Worm (Caenorhabditis elegans): ENCODE measurements around the gene cyp-34A9.

cyp-34A9 gene

ce11 chrV:3987616-3988015 lies 17.3 kb upstream of the cyp-34A9 start, which contains the start of gene nlp-28:
TSS of gene nlp-28 (plus strand) at chrV:3987900.
- TF ChIP-seq F49E8.2 (tag; optimal IDR thresholded peaks at IDR 0.05; ENCODE audit: borderline replicate concordance) (no peak), mdl-1 (tag; optimal IDR thresholded peaks at IDR 0.05) (no peak), zfp-3 (GFP tag; conservative IDR thresholded peaks at IDR 0.05) (no peak), madf-5 (GFP tag; IDR thresholded peaks at IDR 0.05) (no peak), zip-2 (tag; optimal IDR thresholded peaks at IDR 0.05) (no peak), hif-1 (tag; optimal IDR thresholded peaks at IDR 0.05) (no peak)

- TF ChIP-seq Y5F2A.4 (GFP tag; optimal IDR thresholded peaks at IDR 0.05) (no peak), Y105C5A.15 (GFP tag; IDR thresholded peaks at IDR 0.05) (no peak), aha-1 (tag) (peak; percentile 60), daf-8 (GFP tag; IDR thresholded peaks at IDR 0.05) (no peak), nhr-25 (tag; optimal IDR thresholded peaks at IDR 0.05; ENCODE audit: borderline replicate concordance, insufficient read depth) (peak; percentile 13), zag-1 (tag; optimal IDR thresholded peaks at IDR 0.05) (no peak), Y48G9A.11 (GFP tag; IDR thresholded peaks at IDR 0.05) (no peak), nhr-77 (tag; optimal IDR thresholded peaks at IDR 0.05) (no peak)
Observed at ce11 chrV:3985104-3985503, 14.8 kb upstream of the cyp-34A9 start.

- TF ChIP-seq hlh-30 (tag; optimal IDR thresholded peaks at IDR 0.05; ENCODE audit: insufficient read depth) (peak; percentile 56), unc-62 (GFP tag; optimal IDR thresholded peaks at IDR 0.05 in 1 of 2) (no peak), unc-62 (tag; optimal IDR thresholded peaks at IDR 0.05) (no peak), F26F4.8 (GFP tag; conservative IDR thresholded peaks at IDR 0.05) (no peak), nhr-25 (tag; optimal IDR thresholded peaks at IDR 0.05; ENCODE audit: borderline replicate concordance, insufficient read depth) (peak; percentile 47), Y5F2A.4 (GFP tag; optimal IDR thresholded peaks at IDR 0.05) (no peak), tag-97 (GFP tag; IDR thresholded peaks at IDR 0.05) (no peak), egl-27 (tag; optimal IDR thresholded peaks at IDR 0.05) (no peak), lir-3 (tag; optimal IDR thresholded peaks at IDR 0.05) (no peak), daf-8 (GFP tag; IDR thresholded peaks at IDR 0.05) (no peak), ZK337.2 (GFP tag; IDR thresholded peaks at IDR 0.05) (no peak), dmd-6 (GFP tag; IDR thresholded peaks at IDR 0.05) (peak; percentile 16; the same call in 1 of the 2 replicates), unc-130 (GFP tag; optimal IDR thresholded peaks at IDR 0.05) (no peak), lsy-2 (tag; optimal IDR thresholded peaks at IDR 0.05) (peak in 1 of 2 experiments; percentile 2), mxl-3 (GFP tag; optimal IDR thresholded peaks at IDR 0.05) (peak; percentile 38), dmd-9 (GFP tag; IDR thresholded peaks at IDR 0.05) (no peak)
Observed at ce11 chrV:3984178-3984577, 13.8 kb upstream of the cyp-34A9 start, which contains the start of gene nlp-29. TSS of gene nlp-29 (plus strand) at chrV:3984425.

- TF ChIP-seq unc-62 (GFP tag; optimal IDR thresholded peaks at IDR 0.05 in 1 of 2): peak in 1 of 2 experiments; percentile 62
- TF ChIP-seq unc-62 (tag; optimal IDR thresholded peaks at IDR 0.05): no peak
- TF ChIP-seq unc-39 (tag; optimal IDR thresholded peaks at IDR 0.05): no peak
Observed at ce11 chrV:3981680-3982079, 11.3 kb upstream of the cyp-34A9 start, which contains the start of gene nlp-30. TSS of gene nlp-30 (plus strand) at chrV:3981980.

- TF ChIP-seq aha-1 (tag) (peak; percentile 98), unc-62 (GFP tag; optimal IDR thresholded peaks at IDR 0.05 in 1 of 2) (peak in 1 of 2 experiments; percentile 84), unc-62 (tag; optimal IDR thresholded peaks at IDR 0.05) (no peak), Y5F2A.4 (GFP tag; optimal IDR thresholded peaks at IDR 0.05) (no peak)
Observed at ce11 chrV:3980228-3980933, 10.0 kb upstream of the cyp-34A9 start.

DNA sequence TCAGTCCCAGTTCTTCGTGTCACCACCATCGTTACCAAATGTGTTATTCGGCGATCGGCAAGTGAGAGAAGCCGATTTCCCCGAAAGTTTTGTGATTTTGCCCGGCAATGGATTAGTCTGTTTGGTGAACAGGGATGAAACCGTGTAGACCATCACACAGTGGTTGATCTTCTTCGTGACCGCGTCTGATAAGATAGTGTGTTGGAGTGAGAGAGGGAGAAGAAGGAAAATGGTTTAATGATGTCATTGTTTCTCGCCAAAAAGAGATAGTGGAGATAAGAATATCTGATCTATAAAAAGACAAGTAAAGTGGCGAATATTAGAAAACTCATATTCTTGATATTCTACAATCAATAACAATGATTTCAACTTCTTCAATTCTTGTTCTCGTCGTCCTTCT lies 9.5 kb upstream of the cyp-34A9 start, which contains the start of gene nlp-31:
Gene nlp-31, plus strand, starts transcription at position 237 of the 400 bp plus-strand sequence.
- TF ChIP-seq daf-19 (GFP tag; conservative IDR thresholded peaks at IDR 0.05): no peak
- no peak for TF ChIP-seq set-16 (GFP tag; IDR thresholded peaks at IDR 0.05)
- no peak for TF ChIP-seq pha-4 (GFP tag; IDR thresholded peaks at IDR 0.05)
- no peak for TF ChIP-seq pha-4 (tag; optimal IDR thresholded peaks at IDR 0.05)
- peak in 1 of 2 experiments; percentile 75 for TF ChIP-seq mdl-1 (tag; optimal IDR thresholded peaks at IDR 0.05)
- no peak for TF ChIP-seq hif-1 (tag; optimal IDR thresholded peaks at IDR 0.05)
- no peak for TF ChIP-seq Y48G9A.11 (GFP tag; IDR thresholded peaks at IDR 0.05)
- peak; percentile 29 for TF ChIP-seq nhr-102 (tag; optimal IDR thresholded peaks at IDR 0.05)
- TF ChIP-seq attf-4 (tag; optimal IDR thresholded peaks at IDR 0.05): no peak
- peak; percentile 15 for TF ChIP-seq nhr-11 (tag; optimal IDR thresholded peaks at IDR 0.05)
- TF ChIP-seq mxl-2 (GFP tag; conservative IDR thresholded peaks at IDR 0.05): no peak
- no peak for TF ChIP-seq nhr-42 (GFP tag; IDR thresholded peaks at IDR 0.05)
- TF ChIP-seq fos-1 (tag; optimal IDR thresholded peaks at IDR 0.05): no peak
- no peak for TF ChIP-seq cey-2 (tag; optimal IDR thresholded peaks at IDR 0.05; ENCODE audit: borderline replicate concordance, insufficient read depth)
- no peak for TF ChIP-seq daf-12 (tag; optimal IDR thresholded peaks at IDR 0.05)

All from whole organism, L4 larva.